Fruit fly (Drosophila melanogaster) whole organism, embryonic: Measurements from ENCODE around the gene CG4629.
A peak's percentile ranks its signal among the peaks of the same experiment; 100 is the strongest.

ENCODE experiments used
- Abd-B ChIP-seq: fragments of 200-800 bp; sonication (Bioruptor generic); optimal IDR thresholded peaks from 2 replicates; lab custom pipeline; 2018; ENCODE audit warnings: missing biosample characterization, mild to moderate bottlenecking, missing genetic modification characterization, moderate library complexity
- Adf1 ChIP-seq: fragments of 200-800 bp; sonication (Bioruptor generic); IDR thresholded peaks from 2 replicates; pipeline ENCODE4 v1.3.6; 2022; ENCODE audit warnings: missing biosample characterization, missing genetic modification characterization
- Bgb ChIP-seq: fragments of 200-800 bp; sonication (Bioruptor generic); IDR thresholded peaks from 2 replicates; pipeline ENCODE4 v1.3.6; 2022; ENCODE audit warnings: missing biosample characterization, missing genetic modification characterization; ENCODE audit not compliant: partially characterized antibody
- CG11723 ChIP-seq: fragments of 200-800 bp; sonication (Bioruptor generic); optimal IDR thresholded peaks from 2 replicates; lab custom pipeline; 2017; ENCODE audit warnings: missing biosample characterization, mild to moderate bottlenecking, missing genetic modification characterization
- CG12219 ChIP-seq: fragments of 200-800 bp; sonication (Bioruptor generic); optimal IDR thresholded peaks from 3 replicates; lab custom pipeline; 2018; ENCODE audit warnings: missing biosample characterization, mild to moderate bottlenecking, missing genetic modification characterization
- CG12236 ChIP-seq: fragments of 200-800 bp; sonication (Bioruptor generic); optimal IDR thresholded peaks from 2 replicates; lab custom pipeline; 2016; ENCODE audit warnings: missing biosample characterization, missing genetic modification characterization
- CG12391 ChIP-seq: fragments of 200-800 bp; sonication (Bioruptor generic); optimal IDR thresholded peaks from 3 replicates; lab custom pipeline; 2018; ENCODE audit warnings: missing biosample characterization, mild to moderate bottlenecking, missing genetic modification characterization, moderate library complexity
- CG13775 ChIP-seq: fragments of 200-800 bp; sonication (Bioruptor generic); optimal IDR thresholded peaks from 3 replicates; lab custom pipeline; 2017; ENCODE audit warnings: missing biosample characterization, mild to moderate bottlenecking, missing genetic modification characterization
- CG13894 ChIP-seq: fragments of 200-800 bp; sonication (Bioruptor generic); optimal IDR thresholded peaks from 3 replicates; lab custom pipeline; 2018; ENCODE audit warnings: missing biosample characterization, mild to moderate bottlenecking, missing genetic modification characterization, moderate library complexity
- CG14667 ChIP-seq: fragments of 200-800 bp; sonication (Bioruptor generic); IDR thresholded peaks from 2 replicates; pipeline ENCODE4 v1.3.6; 2022; ENCODE audit warnings: missing biosample characterization, missing genetic modification characterization
- CG15479 ChIP-seq: fragments of 200-800 bp; sonication (Bioruptor generic); optimal IDR thresholded peaks from 3 replicates; lab custom pipeline; 2019; ENCODE audit warnings: missing biosample characterization, mild to moderate bottlenecking, missing genetic modification characterization, moderate library complexity
- CG15514 ChIP-seq: fragments of 200-800 bp; sonication (Bioruptor generic); optimal IDR thresholded peaks from 3 replicates; lab custom pipeline; 2017; ENCODE audit warnings: missing biosample characterization, missing genetic modification characterization, mild to moderate bottlenecking, moderate library complexity, missing genetic modification reagents
- CG17328 ChIP-seq: fragments of 200-800 bp; sonication (Bioruptor generic); IDR thresholded peaks from 2 replicates; pipeline ENCODE4 v1.3.6; 2022; ENCODE audit warnings: missing biosample characterization, missing genetic modification characterization
- CG4360 ChIP-seq: fragments of 200-800 bp; sonication (Bioruptor generic); IDR thresholded peaks from 2 replicates; pipeline ENCODE4 v1.3.6; 2022; ENCODE audit warnings: missing biosample characterization, missing genetic modification characterization
- CG43689 ChIP-seq: fragments of 200-800 bp; sonication (Bioruptor generic); IDR thresholded peaks from 2 replicates; pipeline ENCODE4 v1.3.6; 2022; ENCODE audit warnings: missing biosample characterization, missing genetic modification characterization
- CG4617 ChIP-seq: fragments of 200-800 bp; sonication (Bioruptor generic); optimal IDR thresholded peaks from 3 replicates; lab custom pipeline; 2016; ENCODE audit warnings: missing biosample characterization, missing genetic modification characterization, borderline replicate concordance
- CG4730 ChIP-seq: fragments of 200-800 bp; sonication (Bioruptor generic); IDR thresholded peaks from 2 replicates; pipeline ENCODE4 v1.3.6; 2022; ENCODE audit warnings: missing biosample characterization, missing genetic modification characterization
- CG8281 ChIP-seq: fragments of 200-800 bp; sonication (Bioruptor generic); optimal IDR thresholded peaks from 2 replicates; lab custom pipeline; 2018; ENCODE audit warnings: missing biosample characterization, mild to moderate bottlenecking, missing genetic modification characterization, moderate library complexity
- CG8359 ChIP-seq: fragments of 200-800 bp; sonication (Bioruptor generic); optimal IDR thresholded peaks from 2 replicates; lab custom pipeline; 2017; ENCODE audit warnings: missing biosample characterization, mild to moderate bottlenecking, missing genetic modification characterization, borderline replicate concordance
- CHES-1-like ChIP-seq: fragments of 200-800 bp; sonication (Bioruptor generic); optimal IDR thresholded peaks from 2 replicates; lab custom pipeline; 2016; ENCODE audit warnings: missing biosample characterization, missing genetic modification characterization
- Dbx ChIP-seq: fragments of 200-800 bp; sonication (Bioruptor generic); IDR thresholded peaks from 3 replicates; pipeline ENCODE4 v1.3.6; 2022; ENCODE audit warnings: missing biosample characterization, missing genetic modification characterization
- Deaf1 ChIP-seq: fragments of 200-800 bp; optimal IDR thresholded peaks from 3 replicates; lab custom pipeline; 2019; ENCODE audit warnings: missing biosample characterization, mild to moderate bottlenecking, missing genetic modification characterization, moderate library complexity
- Dfd ChIP-seq, 2 experiments: fragments of >200 bp; optimal IDR thresholded peaks; 2 replicates each; lab custom pipeline; 2017; ENCODE audit warnings: missing biosample characterization in 2 of 2, missing genetic modification characterization in 2 of 2
- Hr3 ChIP-seq: fragments of 200-800 bp; sonication (Bioruptor generic); optimal IDR thresholded peaks from 3 replicates; lab custom pipeline; 2016; ENCODE audit warnings: missing biosample characterization, missing genetic modification characterization
- Hr39 ChIP-seq: fragments of >200 bp; optimal IDR thresholded peaks from 2 replicates; lab custom pipeline; 2017
- Optix ChIP-seq: fragments of 200-800 bp; sonication (Bioruptor generic); IDR thresholded peaks from 3 replicates; pipeline ENCODE4 v1.3.6; 2022; ENCODE audit warnings: missing biosample characterization, missing genetic modification characterization
- Sry-β ChIP-seq: fragments of 200-800 bp; sonication (Bioruptor generic); optimal IDR thresholded peaks from 2 replicates; lab custom pipeline; 2018; ENCODE audit warnings: missing biosample characterization, mild to moderate bottlenecking, missing genetic modification characterization, moderate library complexity
- Ssrp ChIP-seq: fragments of 200-800 bp; sonication (Bioruptor generic); optimal IDR thresholded peaks from 2 replicates; lab custom pipeline; 2018; ENCODE audit warnings: missing biosample characterization, mild to moderate bottlenecking, missing genetic modification characterization, moderate library complexity
- caup ChIP-seq: fragments of 200-800 bp; sonication (Bioruptor generic); optimal IDR thresholded peaks from 3 replicates; lab custom pipeline; 2017; ENCODE audit warnings: missing biosample characterization, mild to moderate bottlenecking, missing genetic modification characterization, moderate library complexity; ENCODE audit not compliant: severe bottlenecking
- dan ChIP-seq: fragments of 200-800 bp; sonication (Bioruptor generic); IDR thresholded peaks from 2 replicates; pipeline ENCODE4 v1.3.6; 2022; ENCODE audit warnings: missing biosample characterization, missing genetic modification characterization
- ewg ChIP-seq: fragments of 200-800 bp; sonication (Bioruptor generic); optimal IDR thresholded peaks from 3 replicates; lab custom pipeline; 2017; ENCODE audit warnings: mild to moderate bottlenecking, missing biosample characterization, missing genetic modification reagents, missing genetic modification characterization
- gem ChIP-seq: fragments of 200-800 bp; sonication (Bioruptor generic); optimal IDR thresholded peaks from 2 replicates; lab custom pipeline; 2019; ENCODE audit warnings: missing biosample characterization, mild to moderate bottlenecking, missing genetic modification characterization, moderate library complexity
- ham ChIP-seq: fragments of 200-800 bp; sonication (Bioruptor generic); IDR thresholded peaks from 2 replicates; pipeline ENCODE4 v1.3.6; 2022; ENCODE audit warnings: missing biosample characterization, missing genetic modification characterization
- hb ChIP-seq: fragments of 200-800 bp; sonication (Bioruptor generic); IDR thresholded peaks from 3 replicates; pipeline ENCODE4 v1.3.6; 2022; ENCODE audit warnings: missing biosample characterization, missing genetic modification characterization; ENCODE audit not compliant: partially characterized antibody
- insv ChIP-seq, 2 experiments: fragments of 200-800 bp; sonication (Bioruptor generic); optimal IDR thresholded peaks; 3 replicates each; lab custom pipeline; 2016 to 2018; ENCODE audit warnings: missing biosample characterization in 2 of 2, missing genetic modification characterization in 2 of 2
- kah ChIP-seq: fragments of 200-800 bp; sonication (Bioruptor generic); optimal IDR thresholded peaks from 2 replicates; lab custom pipeline; 2018; ENCODE audit warnings: missing biosample characterization, mild to moderate bottlenecking, missing genetic modification characterization
- lov ChIP-seq, 2 experiments: fragments of 200-800 bp in 1 of 2; fragments of >200 bp in 1 of 2; sonication (Bioruptor generic) in 1 of 2; IDR thresholded peaks in 1 of 2; optimal IDR thresholded peaks in 1 of 2; 2 replicates in 1 of 2; 3 replicates in 1 of 2; pipeline versions ENCODE4 v1.3.6 to Lab custom; 2017 to 2022; ENCODE audit warnings: missing biosample characterization in 1 of 2, missing genetic modification characterization in 1 of 2
- mld ChIP-seq: fragments of 200-800 bp; sonication (Bioruptor generic); IDR thresholded peaks from 3 replicates; pipeline ENCODE4 v1.3.6; 2022; ENCODE audit warnings: missing biosample characterization, missing genetic modification characterization; ENCODE audit not compliant: partially characterized antibody
- nerfin-1 ChIP-seq: fragments of 200-800 bp; sonication (Bioruptor generic); optimal IDR thresholded peaks from 3 replicates; lab custom pipeline; 2019; ENCODE audit warnings: missing biosample characterization, mild to moderate bottlenecking, missing genetic modification characterization, moderate library complexity
- nmo ChIP-seq: fragments of 200-800 bp; sonication (Bioruptor generic); optimal IDR thresholded peaks from 2 replicates; lab custom pipeline; 2018; ENCODE audit warnings: missing biosample characterization, mild to moderate bottlenecking, missing genetic modification characterization, moderate library complexity
- pita ChIP-seq: fragments of 200-800 bp; sonication (Bioruptor generic); optimal IDR thresholded peaks from 2 replicates; lab custom pipeline; 2017; ENCODE audit warnings: missing biosample characterization, mild to moderate bottlenecking, missing genetic modification characterization
- pros ChIP-seq: fragments of 200-800 bp; sonication (Bioruptor generic); optimal IDR thresholded peaks from 3 replicates; lab custom pipeline; 2019; ENCODE audit warnings: missing biosample characterization, mild to moderate bottlenecking, missing genetic modification characterization, moderate library complexity
- stwl ChIP-seq: fragments of 200-800 bp; sonication (Bioruptor generic); optimal IDR thresholded peaks from 3 replicates; lab custom pipeline; 2018; ENCODE audit warnings: missing biosample characterization, mild to moderate bottlenecking, missing genetic modification characterization, moderate library complexity
- tna ChIP-seq: fragments of 200-800 bp; sonication (Bioruptor generic); IDR thresholded peaks from 2 replicates; pipeline ENCODE4 v1.3.6; 2022; ENCODE audit warnings: missing biosample characterization, missing genetic modification characterization; ENCODE audit not compliant: partially characterized antibody
- toy ChIP-seq: fragments of 200-800 bp; sonication (Bioruptor generic); IDR thresholded peaks from 2 replicates; pipeline ENCODE4 v1.3.6; 2022; ENCODE audit warnings: missing biosample characterization, missing genetic modification characterization
- trem ChIP-seq: fragments of 200-800 bp; optimal IDR thresholded peaks from 3 replicates; lab custom pipeline; 2019; ENCODE audit warnings: missing biosample characterization, mild to moderate bottlenecking, missing genetic modification characterization, moderate library complexity
- usp ChIP-seq: fragments of >200 bp; optimal IDR thresholded peaks from 2 replicates; lab custom pipeline; 2017; ENCODE audit warnings: missing biosample characterization, missing genetic modification characterization
- wdn ChIP-seq: fragments of 200-800 bp; sonication (Bioruptor generic); IDR thresholded peaks from 2 replicates; pipeline ENCODE4 v1.3.6; 2022; ENCODE audit warnings: missing biosample characterization, missing genetic modification characterization
- zen ChIP-seq: fragments of 200-800 bp; sonication (Bioruptor generic); optimal IDR thresholded peaks from 3 replicates; lab custom pipeline; 2018; ENCODE audit warnings: missing biosample characterization, mild to moderate bottlenecking, missing genetic modification characterization, moderate library complexity

CG4629 gene

DNA sequence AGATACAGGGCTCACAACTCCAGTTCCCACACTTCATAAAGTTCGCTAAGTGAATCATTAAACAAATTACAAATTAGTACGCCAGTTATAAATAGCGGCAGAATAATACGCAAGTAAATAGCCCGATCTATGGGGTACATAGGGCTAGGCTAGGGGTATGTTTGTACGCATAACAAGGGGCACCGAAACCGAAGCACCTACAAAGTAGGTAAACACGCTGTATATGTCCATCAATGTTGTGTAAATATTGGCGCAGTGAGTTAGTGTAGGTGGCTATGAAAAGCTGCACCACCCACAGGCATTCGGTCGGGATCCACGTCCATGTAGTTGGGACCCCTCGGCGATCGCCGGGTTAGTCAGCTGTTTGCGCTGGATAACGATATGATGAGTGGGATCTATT lies 30.1 kb downstream of the CG4629 start (continued):
- TF ChIP-seq stwl (tag; lab: Kevin White, UChicago) (peak; percentile 44), CG43689 (GFP tag; lab: Robert Waterston, UW) (peak; percentile 86), pita (GFP tag; lab: Kevin White, UChicago) (no peak), CG8281 (tag; lab: Kevin White, UChicago) (peak; percentile 86), CG13775 (GFP tag; lab: Kevin White, UChicago) (peak; percentile 85), CG12219 (GFP tag; lab: Kevin White, UChicago) (peak; percentile 93), lov (optimal IDR thresholded peaks at IDR 0.05; lab: Kevin White, UChicago) (no peak), lov (GFP tag; IDR thresholded peaks at IDR 0.05; lab: Robert Waterston, UW) (peak; percentile 94), caup (peak; percentile 97), Hr39 (no peak), insv (GFP tag; optimal IDR thresholded peaks at IDR 0.05; lab: Kevin White, UChicago) (peak; percentile 54 to 72), nerfin-1 (tag; lab: Kevin White, UChicago) (peak; percentile 90), kah (GFP tag; lab: Kevin White, UChicago) (peak; percentile 83), Hr3 (peak; percentile 67), Dfd (GFP tag; optimal IDR thresholded peaks at IDR 0.05; lab: Kevin White, UChicago) (no peak), CG15479 (GFP tag; lab: Kevin White, UChicago) (peak; percentile 32), Bgb (GFP tag; lab: Robert Waterston, UW) (no peak), Dbx (GFP tag; lab: Robert Waterston, UW) (peak; percentile 92), dan (GFP tag; lab: Robert Waterston, UW) (no peak), CG15514 (peak; percentile 87), nmo (GFP tag; lab: Kevin White, UChicago) (peak; percentile 56), CG17328 (GFP tag; lab: Robert Waterston, UW) (peak; percentile 86), CG14667 (peak; percentile 67; the same call in 1 of the 2 replicates), CG4617 (GFP tag; lab: Kevin White, UChicago) (peak; percentile 78), wdn (GFP tag; lab: Robert Waterston, UW) (peak; percentile 82), mld (GFP tag; lab: Robert Waterston, UW) (no peak), Sry-β (GFP tag; lab: Kevin White, UChicago) (peak; percentile 74), CG4730 (GFP tag; lab: Robert Waterston, UW) (peak; percentile 53; the same call in 1 of the 2 replicates), CG12391 (tag; lab: Kevin White, UChicago) (peak; percentile 80), Deaf1 (tag; lab: Kevin White, UChicago) (peak; percentile 50), Ssrp (tag; lab: Kevin White, UChicago) (peak; percentile 35), trem (tag; lab: Kevin White, UChicago) (peak; percentile 76), CG12236 (GFP tag; lab: Kevin White, UChicago) (peak; percentile 98), ham (GFP tag; lab: Robert Waterston, UW) (peak; percentile 47; the same call in 1 of the 2 replicates), Abd-B (peak; percentile 4), hb (GFP tag; lab: Robert Waterston, UW) (no peak), zen (peak; percentile 65), CG13894 (peak; percentile 50), pros (peak; percentile 5), usp (GFP tag; lab: Kevin White, UChicago) (no peak), CG11723 (GFP tag; lab: Kevin White, UChicago) (peak; percentile 95), Adf1 (GFP tag; lab: Robert Waterston, UW) (peak; percentile 67), CHES-1-like (GFP tag; lab: Kevin White, UChicago) (peak; percentile 95), Optix (GFP tag; lab: Robert Waterston, UW) (peak; percentile 84), tna (GFP tag; lab: Robert Waterston, UW) (no peak), gem (tag; lab: Kevin White, UChicago) (peak; percentile 91), ewg (peak; percentile 89), toy (GFP tag; lab: Robert Waterston, UW) (peak; percentile 86), CG8359 (GFP tag; lab: Kevin White, UChicago) (peak; percentile 90), CG4360 (GFP tag; lab: Robert Waterston, UW) (peak; percentile 80)
